Worm (Caenorhabditis elegans): ENCODE results near the gene Y9C9A.5.
"Not testable (repeated sequence)": the region's sequence is repeated elsewhere in the genome, so short reads cannot be mapped to it uniquely, and the experiment has no call there.

Gene Y9C9A.5

ce11 chrIV:4949729-4950128, 7.9 kb downstream of the Y9C9A.5 start:
- TF ChIP-seq F26F4.8 (GFP tag; conservative IDR thresholded peaks at IDR 0.05) = peak; percentile 89
- TF ChIP-seq zfp-3 (GFP tag; conservative IDR thresholded peaks at IDR 0.05) = peak; percentile 52; the same call in 1 of the 2 replicates
- peak; percentile 82 for TF ChIP-seq arid-1 (GFP tag; conservative IDR thresholded peaks at IDR 0.05)
- peak; percentile 88; the same call in 1 of the 2 replicates for TF ChIP-seq pha-4 (GFP tag; IDR thresholded peaks at IDR 0.05)
- TF ChIP-seq pha-4 (tag; optimal IDR thresholded peaks at IDR 0.05) = not testable (repeated sequence)
- TF ChIP-seq snpc-1.2 (GFP tag; IDR thresholded peaks at IDR 0.05) = peak; percentile 96

- TF ChIP-seq dve-1 (tag; optimal IDR thresholded peaks at IDR 0.05; ENCODE audit: insufficient read depth) = no peak
- no peak for TF ChIP-seq snpc-4 (tag; optimal IDR thresholded peaks at IDR 0.05)
- TF ChIP-seq ceh-28 (tag; optimal IDR thresholded peaks at IDR 0.05) = no peak
- no peak for TF ChIP-seq ZK337.2 (GFP tag; IDR thresholded peaks at IDR 0.05)
- TF ChIP-seq sdz-12 (GFP tag; optimal IDR thresholded peaks at IDR 0.05) = no peak
- TF ChIP-seq ceh-44 (GFP tag; IDR thresholded peaks at IDR 0.05) = no peak
- no peak for TF ChIP-seq dmd-6 (GFP tag; IDR thresholded peaks at IDR 0.05)
- TF ChIP-seq snpc-1.2 (GFP tag; IDR thresholded peaks at IDR 0.05) = no peak
- no peak for TF ChIP-seq egl-27 (tag; optimal IDR thresholded peaks at IDR 0.05)
- no peak for TF ChIP-seq nhr-77 (tag; optimal IDR thresholded peaks at IDR 0.05)
- no peak for TF ChIP-seq mxl-2 (GFP tag; conservative IDR thresholded peaks at IDR 0.05)
- TF ChIP-seq F44E2.7 (GFP tag; IDR thresholded peaks at IDR 0.05) = no peak
- no peak for TF ChIP-seq nhr-102 (tag; optimal IDR thresholded peaks at IDR 0.05)
- no peak for TF ChIP-seq duxl-1 (tag; optimal IDR thresholded peaks at IDR 0.05; ENCODE audit: poor library complexity)
- TF ChIP-seq daf-12 (tag; optimal IDR thresholded peaks at IDR 0.05) = no peak
- TF ChIP-seq mdt-29 (GFP tag; IDR thresholded peaks at IDR 0.05) = no peak
- no peak for TF ChIP-seq nhr-111 (GFP tag; optimal IDR thresholded peaks at IDR 0.05)
These were observed 12.1 kb downstream of the Y9C9A.5 start, which contains the start of gene str-163 for ce11 chrIV:4953887-4954286. Gene str-163, plus strand, starts transcription at chrIV:4954187.

ce11 chrIV:4960623-4961022, 18.8 kb downstream of the Y9C9A.5 start, which contains the start of gene str-164:
Gene str-164, plus strand, starts transcription at chrIV:4960735.
- TF ChIP-seq ceh-62 (tag; optimal IDR thresholded peaks at IDR 0.05) (no peak), Y48G9A.11 (GFP tag; IDR thresholded peaks at IDR 0.05) (no peak), unc-62 (GFP tag; optimal IDR thresholded peaks at IDR 0.05 in 1 of 2) (peak in 1 of 2 experiments; percentile 53), unc-62 (tag; optimal IDR thresholded peaks at IDR 0.05) (no peak)

ce11 chrIV:4963834-4964233, 22.1 kb downstream of the Y9C9A.5 start, which contains the start of gene txt-3:
Gene txt-3, plus strand, starts transcription at chrIV:4963958.
- peak in 1 of 2 experiments; percentile 99 for TF ChIP-seq unc-62 (GFP tag; optimal IDR thresholded peaks at IDR 0.05 in 1 of 2)
- TF ChIP-seq unc-62 (tag; optimal IDR thresholded peaks at IDR 0.05) = no peak
- TF ChIP-seq madf-9 (GFP tag; conservative IDR thresholded peaks at IDR 0.05) = no peak

- TF ChIP-seq daf-19 (GFP tag; conservative IDR thresholded peaks at IDR 0.05) (no peak), hlh-11 (tag; optimal IDR thresholded peaks at IDR 0.05) (no peak), daf-12 (tag; optimal IDR thresholded peaks at IDR 0.05) (no peak), T20F7.1 (GFP tag; optimal IDR thresholded peaks at IDR 0.05) (no peak), Y48G9A.11 (GFP tag; IDR thresholded peaks at IDR 0.05) (no peak), F49E8.2 (tag; optimal IDR thresholded peaks at IDR 0.05; ENCODE audit: borderline replicate concordance) (no peak), php-3 (GFP tag; IDR thresholded peaks at IDR 0.05) (no peak), ama-1 (optimal IDR thresholded peaks at IDR 0.05) (no peak), skn-1 (tag; optimal IDR thresholded peaks at IDR 0.05) (no peak), saeg-2 (GFP tag; IDR thresholded peaks at IDR 0.05) (no peak), duxl-1 (tag; optimal IDR thresholded peaks at IDR 0.05; ENCODE audit: poor library complexity) (no peak), sdz-12 (GFP tag; optimal IDR thresholded peaks at IDR 0.05) (no peak), nhr-48 (tag; optimal IDR thresholded peaks at IDR 0.05) (no peak), ces-1 (GFP tag; optimal IDR thresholded peaks at IDR 0.05) (no peak), ctbp-1 (GFP tag; IDR thresholded peaks at IDR 0.05) (no peak)
These were observed 27.6 kb downstream of the Y9C9A.5 start, which contains the start of gene Y9C9A.13 for ce11 chrIV:4969419-4969818. Gene Y9C9A.13, minus strand, starts transcription at chrIV:4969519.
